Worm (Caenorhabditis elegans): Measurements from ENCODE around the gene VW02B12L.2.

The VW02B12L.2 gene

ce11 chrII:11440265-11440664, at the start of gene VW02B12L.2:
Gene VW02B12L.2, minus strand, starts transcription at chrII:11440329.
- TF ChIP-seq cog-1 (tag; optimal IDR thresholded peaks at IDR 0.05) (peak; percentile 16), T22C8.4 (GFP tag; IDR thresholded peaks at IDR 0.05) (no peak)

ce11 chrII:11487999-11488398, 47.9 kb upstream of the VW02B12L.2 start, which contains the start of gene B0334.13:
Gene B0334.13, plus strand, starts transcription at chrII:11488299.
- TF ChIP-seq T22C8.4 (GFP tag; IDR thresholded peaks at IDR 0.05), result no peak
- TF ChIP-seq med-1 (GFP tag; optimal IDR thresholded peaks at IDR 0.05; ENCODE audit: insufficient read depth), result no peak
- TF ChIP-seq ztf-23 (GFP tag; IDR thresholded peaks at IDR 0.05), result no peak
- TF ChIP-seq flt-1 (GFP tag; IDR thresholded peaks at IDR 0.05), result no peak
- no peak for TF ChIP-seq ref-1 (GFP tag; conservative IDR thresholded peaks at IDR 0.05)
- TF ChIP-seq ztf-29 (GFP tag; IDR thresholded peaks at IDR 0.05), result no peak
- TF ChIP-seq klf-2 (GFP tag; conservative IDR thresholded peaks at IDR 0.05), result no peak
- TF ChIP-seq cog-1 (tag; optimal IDR thresholded peaks at IDR 0.05), result no peak
- no peak for TF ChIP-seq tab-1 (GFP tag; IDR thresholded peaks at IDR 0.05)

ce11 chrII:11486698-11487234, 46.6 kb upstream of the VW02B12L.2 start, which contains the start of gene ttr-18:
Gene ttr-18, minus strand, starts transcription at chrII:11486748.
- no peak for TF ChIP-seq tab-1 (GFP tag; IDR thresholded peaks at IDR 0.05)
- no peak for TF ChIP-seq ref-1 (GFP tag; conservative IDR thresholded peaks at IDR 0.05)
- no peak for TF ChIP-seq flt-1 (GFP tag; IDR thresholded peaks at IDR 0.05)
- TF ChIP-seq med-1 (GFP tag; optimal IDR thresholded peaks at IDR 0.05; ENCODE audit: insufficient read depth), result no peak
- TF ChIP-seq ztf-23 (GFP tag; IDR thresholded peaks at IDR 0.05), result no peak
- TF ChIP-seq cog-1 (tag; optimal IDR thresholded peaks at IDR 0.05), result no peak
- no peak for TF ChIP-seq ztf-29 (GFP tag; IDR thresholded peaks at IDR 0.05)
- TF ChIP-seq T22C8.4 (GFP tag; IDR thresholded peaks at IDR 0.05), result no peak
- no peak for TF ChIP-seq klf-2 (GFP tag; conservative IDR thresholded peaks at IDR 0.05)

ce11 chrII:11485200-11485599, 45.1 kb upstream of the VW02B12L.2 start, which contains the start of gene twk-5:
Gene twk-5, minus strand, starts transcription at chrII:11485300.
- TF ChIP-seq T22C8.4 (GFP tag; IDR thresholded peaks at IDR 0.05), result no peak
- TF ChIP-seq ztf-23 (GFP tag; IDR thresholded peaks at IDR 0.05), result no peak
- no peak for TF ChIP-seq cog-1 (tag; optimal IDR thresholded peaks at IDR 0.05)
- TF ChIP-seq ref-1 (GFP tag; conservative IDR thresholded peaks at IDR 0.05), result no peak
- TF ChIP-seq flt-1 (GFP tag; IDR thresholded peaks at IDR 0.05), result no peak

ce11 chrII:11484600-11484999, 44.5 kb upstream of the VW02B12L.2 start:
- TF ChIP-seq klf-2 (GFP tag; conservative IDR thresholded peaks at IDR 0.05) (peak; percentile 98), ztf-29 (GFP tag; IDR thresholded peaks at IDR 0.05) (peak; percentile 95), T22C8.4 (GFP tag; IDR thresholded peaks at IDR 0.05) (peak; percentile 96), med-1 (GFP tag; optimal IDR thresholded peaks at IDR 0.05; ENCODE audit: insufficient read depth) (peak; percentile 85), cog-1 (tag; optimal IDR thresholded peaks at IDR 0.05) (peak; percentile 93), tab-1 (GFP tag; IDR thresholded peaks at IDR 0.05) (peak; percentile 99), flt-1 (GFP tag; IDR thresholded peaks at IDR 0.05) (peak; percentile 98), ref-1 (GFP tag; conservative IDR thresholded peaks at IDR 0.05) (peak; percentile 94), ztf-23 (GFP tag; IDR thresholded peaks at IDR 0.05) (peak; percentile 96)

ce11 chrII:11479076-11479475, 38.9 kb upstream of the VW02B12L.2 start, which contains the start of gene W02B12.12:
Gene W02B12.12, minus strand, starts transcription at chrII:11479176.
- TF ChIP-seq med-1 (GFP tag; optimal IDR thresholded peaks at IDR 0.05; ENCODE audit: insufficient read depth), result no peak

ce11 chrII:11476410-11476809, 36.3 kb upstream of the VW02B12L.2 start, which contains the start of gene W02B12.16:
Gene W02B12.16, minus strand, starts transcription at chrII:11476510.
- TF ChIP-seq ztf-29 (GFP tag; IDR thresholded peaks at IDR 0.05) (no peak), flt-1 (GFP tag; IDR thresholded peaks at IDR 0.05) (no peak), T22C8.4 (GFP tag; IDR thresholded peaks at IDR 0.05) (no peak), ztf-23 (GFP tag; IDR thresholded peaks at IDR 0.05) (no peak), cog-1 (tag; optimal IDR thresholded peaks at IDR 0.05) (no peak), med-1 (GFP tag; optimal IDR thresholded peaks at IDR 0.05; ENCODE audit: insufficient read depth) (no peak)

ce11 chrII:11473525-11474181, 33.5 kb upstream of the VW02B12L.2 start, which contains the start of the genes metl-1 and W02B12.11:
Gene metl-1, minus strand, starts transcription at chrII:11473575.
Gene W02B12.11, plus strand, starts transcription at chrII:11473861.
- TF ChIP-seq T22C8.4 (GFP tag; IDR thresholded peaks at IDR 0.05) (no peak), cog-1 (tag; optimal IDR thresholded peaks at IDR 0.05) (peak; percentile 50), ref-1 (GFP tag; conservative IDR thresholded peaks at IDR 0.05) (no peak), tab-1 (GFP tag; IDR thresholded peaks at IDR 0.05) (0 out of 2 replicates have a peak, but pooled peaks have one; percentile 62), med-1 (GFP tag; optimal IDR thresholded peaks at IDR 0.05; ENCODE audit: insufficient read depth) (peak; percentile 49), flt-1 (GFP tag; IDR thresholded peaks at IDR 0.05) (peak; percentile 63; the same call in 1 of the 2 replicates), ztf-23 (GFP tag; IDR thresholded peaks at IDR 0.05) (peak; percentile 63; the same call in 1 of the 2 replicates)

ce11 chrII:11472542-11472941, 32.4 kb upstream of the VW02B12L.2 start:
- TF ChIP-seq T22C8.4 (GFP tag; IDR thresholded peaks at IDR 0.05), result no peak
- no peak for TF ChIP-seq ztf-29 (GFP tag; IDR thresholded peaks at IDR 0.05)
- no peak for TF ChIP-seq ref-1 (GFP tag; conservative IDR thresholded peaks at IDR 0.05)
- no peak for TF ChIP-seq flt-1 (GFP tag; IDR thresholded peaks at IDR 0.05)
- no peak for TF ChIP-seq med-1 (GFP tag; optimal IDR thresholded peaks at IDR 0.05; ENCODE audit: insufficient read depth)
- TF ChIP-seq tab-1 (GFP tag; IDR thresholded peaks at IDR 0.05), result no peak
- TF ChIP-seq cog-1 (tag; optimal IDR thresholded peaks at IDR 0.05), result no peak
- no peak for TF ChIP-seq ztf-23 (GFP tag; IDR thresholded peaks at IDR 0.05)
- no peak for TF ChIP-seq klf-2 (GFP tag; conservative IDR thresholded peaks at IDR 0.05)

ce11 chrII:11471916-11472315, 31.8 kb upstream of the VW02B12L.2 start, which contains the start of gene mfn-1:
Gene mfn-1, minus strand, starts transcription at chrII:11472016.
- no peak for TF ChIP-seq med-1 (GFP tag; optimal IDR thresholded peaks at IDR 0.05; ENCODE audit: insufficient read depth)
- TF ChIP-seq ztf-29 (GFP tag; IDR thresholded peaks at IDR 0.05), result no peak
- TF ChIP-seq T22C8.4 (GFP tag; IDR thresholded peaks at IDR 0.05), result no peak
- no peak for TF ChIP-seq ztf-23 (GFP tag; IDR thresholded peaks at IDR 0.05)
- no peak for TF ChIP-seq klf-2 (GFP tag; conservative IDR thresholded peaks at IDR 0.05)
- TF ChIP-seq cog-1 (tag; optimal IDR thresholded peaks at IDR 0.05), result no peak
- TF ChIP-seq ref-1 (GFP tag; conservative IDR thresholded peaks at IDR 0.05), result no peak
- TF ChIP-seq flt-1 (GFP tag; IDR thresholded peaks at IDR 0.05), result no peak
